Fruit fly (Drosophila melanogaster) whole organism, embryonic: ENCODE results near the gene CG3632.

Experiments
- Adf1 ChIP-seq: fragments of 200-800 bp; sonication (Bioruptor generic); IDR thresholded peaks from 2 replicates; pipeline ENCODE4 v1.3.6; 2022; ENCODE audit warnings: missing biosample characterization, missing genetic modification characterization
- B-H2 ChIP-seq: fragments of 200-800 bp; sonication (Bioruptor generic); optimal IDR thresholded peaks from 2 replicates; lab custom pipeline; 2018; ENCODE audit warnings: missing biosample characterization, mild to moderate bottlenecking, missing genetic modification characterization
- Bgb ChIP-seq: fragments of 200-800 bp; sonication (Bioruptor generic); IDR thresholded peaks from 2 replicates; pipeline ENCODE4 v1.3.6; 2022; ENCODE audit warnings: missing biosample characterization, missing genetic modification characterization; ENCODE audit not compliant: partially characterized antibody
- BtbVII ChIP-seq: fragments of 200-800 bp; sonication (Bioruptor generic); optimal IDR thresholded peaks from 3 replicates; lab custom pipeline; 2017; ENCODE audit warnings: missing biosample characterization, mild to moderate bottlenecking, missing genetic modification characterization
- CG10147 ChIP-seq: fragments of 200-800 bp; sonication (Bioruptor generic); optimal IDR thresholded peaks from 2 replicates; lab custom pipeline; 2019; ENCODE audit warnings: missing biosample characterization, mild to moderate bottlenecking, missing genetic modification characterization, moderate library complexity
- CG10654 ChIP-seq: fragments of 200-800 bp; sonication (Bioruptor generic); optimal IDR thresholded peaks from 2 replicates; lab custom pipeline; 2016; ENCODE audit warnings: missing biosample characterization, missing genetic modification characterization
- CG10959 ChIP-seq: fragments of 200-800 bp; sonication (Bioruptor generic); IDR thresholded peaks from 2 replicates; pipeline ENCODE4 v1.3.6; 2022; ENCODE audit warnings: missing biosample characterization, missing genetic modification characterization
- CG11560 ChIP-seq: fragments of 200-800 bp; sonication (Bioruptor generic); IDR thresholded peaks from 3 replicates; pipeline ENCODE4 v1.3.6; 2022; ENCODE audit warnings: missing biosample characterization, missing genetic modification characterization
- CG12104 ChIP-seq: fragments of 200-800 bp; sonication (Bioruptor generic); optimal IDR thresholded peaks from 3 replicates; lab custom pipeline; 2016; ENCODE audit warnings: missing biosample characterization, missing genetic modification characterization
- CG12219 ChIP-seq: fragments of 200-800 bp; sonication (Bioruptor generic); optimal IDR thresholded peaks from 3 replicates; lab custom pipeline; 2018; ENCODE audit warnings: missing biosample characterization, mild to moderate bottlenecking, missing genetic modification characterization
- CG12769 ChIP-seq: fragments of 200-800 bp; sonication (Bioruptor generic); optimal IDR thresholded peaks from 2 replicates; lab custom pipeline; 2019; ENCODE audit warnings: missing biosample characterization, mild to moderate bottlenecking, missing genetic modification characterization, moderate library complexity
- CG17328 ChIP-seq: fragments of 200-800 bp; sonication (Bioruptor generic); IDR thresholded peaks from 2 replicates; pipeline ENCODE4 v1.3.6; 2022; ENCODE audit warnings: missing biosample characterization, missing genetic modification characterization
- CG18599 ChIP-seq: fragments of 200-800 bp; sonication (Bioruptor generic); optimal IDR thresholded peaks from 3 replicates; lab custom pipeline; 2017; ENCODE audit warnings: missing biosample characterization, missing genetic modification characterization, mild to moderate bottlenecking, moderate library complexity, missing genetic modification reagents
- CG18619 ChIP-seq: fragments of 200-800 bp; sonication (Bioruptor generic); optimal IDR thresholded peaks from 3 replicates; lab custom pipeline; 2017; ENCODE audit warnings: missing biosample characterization, mild to moderate bottlenecking, missing genetic modification characterization
- CG18764 ChIP-seq: fragments of 200-800 bp; sonication (Bioruptor generic); optimal IDR thresholded peaks from 3 replicates; lab custom pipeline; 2016; ENCODE audit warnings: missing biosample characterization, missing genetic modification characterization
- CG30020 ChIP-seq: fragments of 200-800 bp; optimal IDR thresholded peaks from 2 replicates; lab custom pipeline; 2019; ENCODE audit warnings: missing biosample characterization, mild to moderate bottlenecking, missing genetic modification characterization, moderate library complexity
- CG3163 ChIP-seq: fragments of 200-800 bp; sonication (Bioruptor generic); optimal IDR thresholded peaks from 3 replicates; lab custom pipeline; 2016; ENCODE audit warnings: missing biosample characterization, missing genetic modification characterization
- CG32767 ChIP-seq: fragments of 200-800 bp; sonication (Bioruptor generic); IDR thresholded peaks from 2 replicates; pipeline ENCODE4 v1.3.6; 2022; ENCODE audit warnings: missing biosample characterization, missing genetic modification characterization
- CG4404 ChIP-seq: fragments of 200-800 bp; sonication (Bioruptor generic); IDR thresholded peaks from 2 replicates; pipeline ENCODE4 v1.3.6; 2022; ENCODE audit warnings: missing biosample characterization, missing genetic modification characterization
- CG4424 ChIP-seq: fragments of 200-800 bp; sonication (Bioruptor generic); optimal IDR thresholded peaks from 3 replicates; lab custom pipeline; 2016; ENCODE audit warnings: missing biosample characterization, missing genetic modification characterization
- CG5953 ChIP-seq: fragments of 200-800 bp; sonication (Bioruptor generic); IDR thresholded peaks from 2 replicates; pipeline ENCODE4 v1.3.6; 2022; ENCODE audit warnings: missing biosample characterization, missing genetic modification characterization
- CG7372 ChIP-seq: fragments of 200-800 bp; sonication (Bioruptor generic); IDR thresholded peaks from 2 replicates; pipeline ENCODE4 v1.3.6; 2022; ENCODE audit warnings: missing biosample characterization, missing genetic modification characterization
- CG7987 ChIP-seq: fragments of 200-800 bp; sonication (Bioruptor generic); optimal IDR thresholded peaks from 2 replicates; lab custom pipeline; 2018; ENCODE audit warnings: missing biosample characterization, mild to moderate bottlenecking, missing genetic modification characterization, moderate library complexity
- CG8924 ChIP-seq: fragments of 200-800 bp; optimal IDR thresholded peaks from 3 replicates; lab custom pipeline; 2019; ENCODE audit warnings: missing biosample characterization, mild to moderate bottlenecking, missing genetic modification characterization, moderate library complexity
- CG9932 ChIP-seq: fragments of 200-800 bp; sonication (Bioruptor generic); IDR thresholded peaks from 2 replicates; pipeline ENCODE4 v1.3.6; 2022; ENCODE audit warnings: missing biosample characterization, missing genetic modification characterization
- CTCF ChIP-seq: fragments of 200-800 bp; sonication (Bioruptor generic); optimal IDR thresholded peaks from 2 replicates; lab custom pipeline; 2017; ENCODE audit warnings: missing biosample characterization, mild to moderate bottlenecking, missing genetic modification characterization, moderate library complexity
- CoRest ChIP-seq: fragments of 200-800 bp; sonication (Bioruptor generic); optimal IDR thresholded peaks from 3 replicates; lab custom pipeline; 2018; ENCODE audit warnings: missing biosample characterization, mild to moderate bottlenecking, missing genetic modification characterization, moderate library complexity
- Dad ChIP-seq: fragments of 200-800 bp; sonication (Bioruptor generic); optimal IDR thresholded peaks from 3 replicates; lab custom pipeline; 2016; ENCODE audit warnings: missing biosample characterization, missing genetic modification characterization
- Doc3 ChIP-seq: fragments of 200-800 bp; sonication (Bioruptor generic); IDR thresholded peaks from 3 replicates; pipeline ENCODE4 v1.3.6; 2022; ENCODE audit warnings: missing biosample characterization, missing genetic modification characterization; ENCODE audit not compliant: partially characterized antibody
- Hand ChIP-seq: fragments of 200-800 bp; sonication (Bioruptor generic); optimal IDR thresholded peaks from 2 replicates; lab custom pipeline; 2017; ENCODE audit warnings: mild to moderate bottlenecking, missing biosample characterization, missing genetic modification reagents, missing genetic modification characterization
- Lim3 ChIP-seq: fragments of 200-800 bp; sonication (Bioruptor generic); IDR thresholded peaks from 2 replicates; pipeline ENCODE4 v1.3.6; 2022; ENCODE audit warnings: missing biosample characterization, missing genetic modification characterization
- Mes4 ChIP-seq: fragments of 200-800 bp; sonication (Bioruptor generic); optimal IDR thresholded peaks from 2 replicates; lab custom pipeline; 2016; ENCODE audit warnings: missing biosample characterization, missing genetic modification characterization
- Rx ChIP-seq: fragments of 200-800 bp; sonication (Bioruptor generic); IDR thresholded peaks from 2 replicates; pipeline ENCODE4 v1.3.6; 2022; ENCODE audit warnings: missing biosample characterization, missing genetic modification characterization
- bcd ChIP-seq: fragments of 200-800 bp; sonication (Bioruptor generic); optimal IDR thresholded peaks from 2 replicates; lab custom pipeline; 2017; ENCODE audit warnings: missing biosample characterization, mild to moderate bottlenecking, missing genetic modification characterization
- br ChIP-seq: fragments of >200 bp; optimal IDR thresholded peaks from 2 replicates; lab custom pipeline; 2017
- crol ChIP-seq: fragments of 200-800 bp; sonication (Bioruptor generic); IDR thresholded peaks from 2 replicates; pipeline ENCODE4 v1.3.6; 2022; ENCODE audit warnings: missing biosample characterization, missing genetic modification characterization
- dimm ChIP-seq: fragments of 200-800 bp; sonication (Bioruptor generic); IDR thresholded peaks from 2 replicates; pipeline ENCODE4 v1.3.6; 2022; ENCODE audit warnings: missing biosample characterization, missing genetic modification characterization
- dysf ChIP-seq: fragments of 200-800 bp; sonication (Bioruptor generic); IDR thresholded peaks from 3 replicates; pipeline ENCODE4 v1.3.6; 2022; ENCODE audit warnings: missing biosample characterization, missing genetic modification characterization
- emc ChIP-seq: fragments of 200-800 bp; sonication (Bioruptor generic); optimal IDR thresholded peaks from 2 replicates; lab custom pipeline; 2016; ENCODE audit warnings: missing biosample characterization, missing genetic modification characterization
- ems ChIP-seq: fragments of 200-800 bp; sonication (Bioruptor generic); optimal IDR thresholded peaks from 3 replicates; lab custom pipeline; 2016; ENCODE audit warnings: missing biosample characterization, missing genetic modification characterization
- en ChIP-seq: fragments of 200-800 bp; sonication (Bioruptor generic); optimal IDR thresholded peaks from 2 replicates; lab custom pipeline; 2016; ENCODE audit warnings: missing biosample characterization, missing genetic modification characterization
- fu2 ChIP-seq: fragments of 200-800 bp; sonication (Bioruptor generic); optimal IDR thresholded peaks from 2 replicates; lab custom pipeline; 2016; ENCODE audit warnings: missing biosample characterization, missing genetic modification characterization
- mld ChIP-seq: fragments of 200-800 bp; sonication (Bioruptor generic); IDR thresholded peaks from 3 replicates; pipeline ENCODE4 v1.3.6; 2022; ENCODE audit warnings: missing biosample characterization, missing genetic modification characterization; ENCODE audit not compliant: partially characterized antibody
- pho ChIP-seq: fragments of 200-800 bp; sonication (Bioruptor generic); optimal IDR thresholded peaks from 2 replicates; lab custom pipeline; 2016; ENCODE audit warnings: missing biosample characterization, missing genetic modification characterization
- pnt ChIP-seq: fragments of 200-800 bp; sonication (Bioruptor generic); optimal IDR thresholded peaks from 3 replicates; lab custom pipeline; 2016; ENCODE audit warnings: missing biosample characterization, missing genetic modification characterization
- ranshi ChIP-seq: fragments of 200-800 bp; sonication (Bioruptor generic); IDR thresholded peaks from 2 replicates; pipeline ENCODE4 v1.3.6; 2022; ENCODE audit warnings: missing biosample characterization, missing genetic modification characterization
- slou ChIP-seq: fragments of 200-800 bp; sonication (Bioruptor generic); optimal IDR thresholded peaks from 3 replicates; lab custom pipeline; 2016; ENCODE audit warnings: missing biosample characterization, missing genetic modification characterization
- vvl ChIP-seq: fragments of 200-800 bp; sonication (Bioruptor generic); IDR thresholded peaks from 2 replicates; pipeline ENCODE4 v1.3.6; 2022; ENCODE audit warnings: missing biosample characterization, missing genetic modification characterization
- zen ChIP-seq: fragments of 200-800 bp; sonication (Bioruptor generic); optimal IDR thresholded peaks from 3 replicates; lab custom pipeline; 2018; ENCODE audit warnings: missing biosample characterization, mild to moderate bottlenecking, missing genetic modification characterization, moderate library complexity

CG3632 gene

DNA sequence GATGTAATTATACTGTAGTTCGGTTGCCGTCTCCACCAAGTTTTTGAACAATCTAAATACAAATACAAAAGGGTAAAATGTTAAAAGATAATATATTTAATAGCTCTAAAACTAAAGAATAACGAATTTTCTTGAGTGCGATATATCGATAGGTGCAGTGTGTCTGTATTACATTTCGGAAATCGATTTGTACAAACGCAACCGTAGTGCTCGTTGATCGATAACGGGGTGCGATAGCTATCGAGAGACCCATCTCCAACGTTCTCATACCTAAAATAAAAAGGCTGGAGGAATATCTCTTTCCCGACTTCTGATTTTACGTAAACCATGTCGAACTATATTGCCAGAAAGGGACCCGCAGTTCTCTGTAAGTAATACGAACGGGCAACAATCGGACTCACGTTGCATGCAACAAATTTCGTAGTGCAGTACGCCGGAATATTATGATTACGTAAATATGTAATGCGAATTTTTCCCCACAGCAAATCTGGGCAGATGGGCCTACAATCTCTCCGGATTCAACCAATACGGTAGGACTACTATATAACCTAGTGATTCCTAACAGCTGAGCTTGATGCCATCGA lies 10.3 kb upstream of the CG3632 start, which contains the start of gene UQCR-14 (continued):
- no peak for TF ChIP-seq bcd
- no peak for TF ChIP-seq dimm (GFP tag; lab: Robert Waterston, UW)
- peak; percentile 17 for TF ChIP-seq CG10147
- no peak for TF ChIP-seq emc
- TF ChIP-seq Doc3 (GFP tag; lab: Robert Waterston, UW), result peak; percentile 89
- TF ChIP-seq CG18619, result no peak
- TF ChIP-seq CG12769, result peak; percentile 38
- TF ChIP-seq CG18764 (GFP tag; lab: Kevin White, UChicago), result peak; percentile 12
- TF ChIP-seq Mes4 (GFP tag; lab: Kevin White, UChicago), result no peak
- peak; percentile 3 for TF ChIP-seq CG7987 (GFP tag; lab: Kevin White, UChicago)
- 0 out of 2 replicates have a peak, but pooled peaks have one; percentile 27 for TF ChIP-seq ranshi (GFP tag; lab: Robert Waterston, UW)
- no peak for TF ChIP-seq CG11560 (tag; lab: Robert Waterston, UW)
- TF ChIP-seq CG5953, result 0 out of 2 replicates have a peak, but pooled peaks have one; percentile 6
- TF ChIP-seq CG3163 (GFP tag; lab: Kevin White, UChicago), result peak; percentile 2
- TF ChIP-seq B-H2 (GFP tag; lab: Kevin White, UChicago), result peak; percentile 66
- TF ChIP-seq CoRest, result peak; percentile 28
- TF ChIP-seq mld (GFP tag; lab: Robert Waterston, UW), result peak; percentile 94
- no peak for TF ChIP-seq CG10654
- TF ChIP-seq CTCF (GFP tag; lab: Kevin White, UChicago), result peak; percentile 8
- no peak for TF ChIP-seq Rx (GFP tag; lab: Robert Waterston, UW)
- peak; percentile 28 for TF ChIP-seq CG4424 (GFP tag; lab: Kevin White, UChicago)
- TF ChIP-seq en (GFP tag; lab: Kevin White, UChicago), result no peak
- peak; percentile 30; the same call in 1 of the 2 replicates for TF ChIP-seq CG32767 (GFP tag; lab: Robert Waterston, UW)
- TF ChIP-seq dysf (GFP tag; lab: Robert Waterston, UW), result peak; percentile 21; the same call in 1 of the 3 replicates
- no peak for TF ChIP-seq CG17328 (GFP tag; lab: Robert Waterston, UW)
- no peak for TF ChIP-seq Hand
- peak; percentile 34; the same call in 1 of the 2 replicates for TF ChIP-seq Adf1 (GFP tag; lab: Robert Waterston, UW)
- no peak for TF ChIP-seq BtbVII (GFP tag; lab: Kevin White, UChicago)
- no peak for TF ChIP-seq CG7372
- TF ChIP-seq CG4404 (GFP tag; lab: Robert Waterston, UW), result no peak
- TF ChIP-seq zen (tag; lab: Kevin White, UChicago), result peak; percentile 5
- peak; percentile 18 for TF ChIP-seq CG18599 (GFP tag; lab: Kevin White, UChicago)
- peak; percentile 99 for TF ChIP-seq Bgb (GFP tag; lab: Robert Waterston, UW)
- peak; percentile 8 for TF ChIP-seq pho (GFP tag; lab: Kevin White, UChicago)
- TF ChIP-seq Dad, result no peak
- TF ChIP-seq ems (GFP tag; lab: Kevin White, UChicago), result peak; percentile 2
- TF ChIP-seq CG10959 (GFP tag; lab: Robert Waterston, UW), result no peak
- peak; percentile 39 for TF ChIP-seq vvl
- TF ChIP-seq CG9932 (GFP tag; lab: Robert Waterston, UW), result peak; percentile 74
- no peak for TF ChIP-seq CG12104
- TF ChIP-seq fu2 (GFP tag; lab: Kevin White, UChicago), result peak; percentile 4
- peak; percentile 5 for TF ChIP-seq slou (GFP tag; lab: Kevin White, UChicago)
- TF ChIP-seq br (lab: Kevin White, UChicago), result no peak
- no peak for TF ChIP-seq Lim3 (GFP tag; lab: Robert Waterston, UW)
- TF ChIP-seq CG12219 (GFP tag; lab: Kevin White, UChicago), result no peak
- peak; percentile 71 for TF ChIP-seq CG30020 (tag; lab: Kevin White, UChicago)
- TF ChIP-seq crol (GFP tag; lab: Robert Waterston, UW), result no peak
- TF ChIP-seq CG8924 (tag; lab: Kevin White, UChicago), result peak; percentile 33
- no peak for TF ChIP-seq pnt (GFP tag; lab: Kevin White, UChicago)
